Worm (Caenorhabditis elegans): Measurements from ENCODE around the gene ges-1.

ce11 chrV:1465932-1466331, 34.0 kb upstream of the ges-1 start:
- TF ChIP-seq pha-4 (GFP tag; IDR thresholded peaks at IDR 0.05) (no peak), pha-4 (tag; optimal IDR thresholded peaks at IDR 0.05) (no peak), dve-1 (tag; optimal IDR thresholded peaks at IDR 0.05; ENCODE audit: insufficient read depth) (no peak), ztf-11 (tag; optimal IDR thresholded peaks at IDR 0.05) (no peak), unc-130 (GFP tag; optimal IDR thresholded peaks at IDR 0.05) (no peak), nhr-102 (tag; optimal IDR thresholded peaks at IDR 0.05) (no peak), nhr-41 (GFP tag; IDR thresholded peaks at IDR 0.05) (no peak), aly-2 (tag; optimal IDR thresholded peaks at IDR 0.05) (no peak), ces-1 (GFP tag; optimal IDR thresholded peaks at IDR 0.05) (no peak), unc-62 (GFP tag; optimal IDR thresholded peaks at IDR 0.05 in 1 of 2) (no peak), unc-62 (tag; optimal IDR thresholded peaks at IDR 0.05) (no peak), Y75B8A.6 (GFP tag; IDR thresholded peaks at IDR 0.05) (no peak), lin-39 (tag; optimal IDR thresholded peaks at IDR 0.05) (no peak), mes-2 (tag; optimal IDR thresholded peaks at IDR 0.05; ENCODE audit: poor library complexity, severe bottlenecking) (no peak)
